Fruit fly (Drosophila melanogaster) whole organism, embryonic: ENCODE measurements around the gene CkIIalpha-i3.

Experiments used
- Blimp-1 ChIP-seq: fragments of 200-800 bp; sonication (Bioruptor generic); optimal IDR thresholded peaks from 3 replicates; lab custom pipeline; 2018; ENCODE audit warnings: missing biosample characterization, missing genetic modification characterization, mild to moderate bottlenecking, moderate library complexity, missing genetic modification reagents
- Bteb2 ChIP-seq: fragments of 200-800 bp; sonication (Bioruptor generic); optimal IDR thresholded peaks from 2 replicates; lab custom pipeline; 2016; ENCODE audit warnings: missing biosample characterization, missing genetic modification characterization
- CG10267 ChIP-seq: fragments of 200-800 bp; sonication (Bioruptor generic); optimal IDR thresholded peaks from 2 replicates; lab custom pipeline; 2018; ENCODE audit warnings: missing biosample characterization, mild to moderate bottlenecking, missing genetic modification characterization, moderate library complexity
- CG10959 ChIP-seq: fragments of 200-800 bp; sonication (Bioruptor generic); IDR thresholded peaks from 2 replicates; pipeline ENCODE4 v1.3.6; 2022; ENCODE audit warnings: missing biosample characterization, missing genetic modification characterization
- CG11093 ChIP-seq: fragments of 200-800 bp; sonication (Bioruptor generic); IDR thresholded peaks from 3 replicates; pipeline ENCODE4 v1.3.6; 2022; ENCODE audit warnings: missing biosample characterization, missing genetic modification characterization
- CG14860 ChIP-seq: fragments of 200-800 bp; sonication (Bioruptor generic); IDR thresholded peaks from 3 replicates; pipeline ENCODE4 v1.3.6; 2022; ENCODE audit warnings: missing biosample characterization, missing genetic modification characterization; ENCODE audit not compliant: partially characterized antibody
- CG1529 ChIP-seq: fragments of 200-800 bp; sonication (Bioruptor generic); optimal IDR thresholded peaks from 3 replicates; lab custom pipeline; 2018; ENCODE audit warnings: missing biosample characterization, missing genetic modification characterization
- CG15479 ChIP-seq: fragments of 200-800 bp; sonication (Bioruptor generic); optimal IDR thresholded peaks from 3 replicates; lab custom pipeline; 2019; ENCODE audit warnings: missing biosample characterization, mild to moderate bottlenecking, missing genetic modification characterization, moderate library complexity
- CG16815 ChIP-seq: fragments of 200-800 bp; sonication (Bioruptor generic); optimal IDR thresholded peaks from 3 replicates; lab custom pipeline; 2017; ENCODE audit warnings: missing biosample characterization, mild to moderate bottlenecking, missing genetic modification characterization
- CG16863 ChIP-seq: fragments of 200-800 bp; sonication (Bioruptor generic); optimal IDR thresholded peaks from 3 replicates; lab custom pipeline; 2016; ENCODE audit warnings: missing biosample characterization, missing genetic modification characterization
- CG17361 ChIP-seq: fragments of 200-800 bp; sonication (Bioruptor generic); IDR thresholded peaks from 3 replicates; pipeline ENCODE4 v1.3.6; 2022; ENCODE audit warnings: missing biosample characterization, missing genetic modification characterization
- CG2202 ChIP-seq: fragments of 200-800 bp; sonication (Bioruptor generic); optimal IDR thresholded peaks from 2 replicates; lab custom pipeline; 2018; ENCODE audit warnings: missing biosample characterization, mild to moderate bottlenecking, missing genetic modification characterization
- CG2678 ChIP-seq: fragments of 200-800 bp; sonication (Bioruptor generic); optimal IDR thresholded peaks from 3 replicates; lab custom pipeline; 2019; ENCODE audit warnings: missing biosample characterization, mild to moderate bottlenecking, missing genetic modification characterization, moderate library complexity
- CG42726 ChIP-seq: fragments of 200-800 bp; sonication (Bioruptor generic); IDR thresholded peaks from 2 replicates; pipeline ENCODE4 v1.3.6; 2022; ENCODE audit warnings: missing biosample characterization, missing genetic modification characterization; ENCODE audit not compliant: partially characterized antibody
- CG4820 ChIP-seq: fragments of 200-800 bp; sonication (Bioruptor generic); optimal IDR thresholded peaks from 3 replicates; lab custom pipeline; 2016; ENCODE audit warnings: missing biosample characterization, missing genetic modification characterization
- CG9876 ChIP-seq: fragments of 200-800 bp; sonication (Bioruptor generic); optimal IDR thresholded peaks from 2 replicates; lab custom pipeline; 2016; ENCODE audit warnings: missing biosample characterization, missing genetic modification characterization
- Chrac-16 ChIP-seq: fragments of 200-800 bp; sonication (Bioruptor generic); optimal IDR thresholded peaks from 3 replicates; lab custom pipeline; 2016; ENCODE audit warnings: missing biosample characterization, missing genetic modification characterization
- D19A ChIP-seq: fragments of 200-800 bp; optimal IDR thresholded peaks from 3 replicates; lab custom pipeline; 2019; ENCODE audit warnings: missing biosample characterization, mild to moderate bottlenecking, missing genetic modification characterization, moderate library complexity
- Drgx ChIP-seq: fragments of 200-800 bp; sonication (Bioruptor generic); IDR thresholded peaks from 2 replicates; pipeline ENCODE4 v1.3.6; 2022; ENCODE audit warnings: missing biosample characterization, missing genetic modification characterization
- GATAe ChIP-seq: fragments of 200-800 bp; sonication (Bioruptor generic); conservative IDR thresholded peaks from 2 replicates; pipeline ENCODE4 v1.3.6; 2022; ENCODE audit warnings: missing biosample characterization, missing genetic modification characterization
- HLHmδ ChIP-seq: fragments of 200-800 bp; sonication (Bioruptor generic); optimal IDR thresholded peaks from 2 replicates; lab custom pipeline; 2018; ENCODE audit warnings: missing biosample characterization, mild to moderate bottlenecking, missing genetic modification characterization, moderate library complexity
- Hr39 ChIP-seq: fragments of >200 bp; optimal IDR thresholded peaks from 2 replicates; lab custom pipeline; 2017
- Hr51 ChIP-seq, 2 experiments: fragments of 200-800 bp; sonication (Bioruptor generic); optimal IDR thresholded peaks; 2 replicates in 1 of 2; 3 replicates in 1 of 2; lab custom pipeline; 2016 to 2018; ENCODE audit warnings: missing biosample characterization in 2 of 2, missing genetic modification characterization in 2 of 2, mild to moderate bottlenecking in 1 of 2, moderate library complexity in 1 of 2
- Hsf ChIP-seq: fragments of 200-800 bp; sonication (Bioruptor generic); optimal IDR thresholded peaks from 3 replicates; lab custom pipeline; 2016; ENCODE audit warnings: missing biosample characterization, missing genetic modification characterization
- Meics ChIP-seq: fragments of 200-800 bp; sonication (Bioruptor generic); optimal IDR thresholded peaks from 2 replicates; lab custom pipeline; 2017; ENCODE audit warnings: missing biosample characterization, mild to moderate bottlenecking, missing genetic modification characterization
- Nf-YB ChIP-seq: fragments of 200-800 bp; sonication (Bioruptor generic); optimal IDR thresholded peaks from 3 replicates; lab custom pipeline; 2019; ENCODE audit warnings: missing biosample characterization, mild to moderate bottlenecking, missing genetic modification characterization, moderate library complexity
- Rfx ChIP-seq: fragments of 200-800 bp; sonication (Bioruptor generic); IDR thresholded peaks from 2 replicates; pipeline ENCODE4 v1.3.6; 2022; ENCODE audit warnings: missing biosample characterization, missing genetic modification characterization
- Spps ChIP-seq: fragments of 200-800 bp; sonication (Bioruptor generic); optimal IDR thresholded peaks from 2 replicates; lab custom pipeline; 2018; ENCODE audit warnings: missing biosample characterization, mild to moderate bottlenecking, missing genetic modification characterization
- Stat92E ChIP-seq, 3 experiments: fragments of >200 bp in 2 of 3; fragments of 200-800 bp in 1 of 3; sonication (Bioruptor generic) in 1 of 3; optimal IDR thresholded peaks; 2 replicates each; lab custom pipeline; 2017 to 2019; ENCODE audit warnings: missing biosample characterization in 3 of 3, missing genetic modification characterization in 3 of 3, mild to moderate bottlenecking in 1 of 3, moderate library complexity in 1 of 3
- Taf1 ChIP-seq: fragments of 200-800 bp; sonication (Bioruptor generic); IDR thresholded peaks from 2 replicates; pipeline ENCODE4 v1.3.6; 2022; ENCODE audit warnings: missing biosample characterization, missing genetic modification characterization
- Trl ChIP-seq, 3 experiments: fragments of >200 bp in 2 of 3; fragments of 200-800 bp in 1 of 3; sonication (Bioruptor generic) in 1 of 3; optimal IDR thresholded peaks; 2 replicates in 1 of 3; 3 replicates in 2 of 3; lab custom pipeline; 2016 to 2017; ENCODE audit warnings: missing biosample characterization in 1 of 3, missing genetic modification characterization in 1 of 3
- YL-1 ChIP-seq: fragments of 200-800 bp; sonication (Bioruptor generic); optimal IDR thresholded peaks from 3 replicates; lab custom pipeline; 2017; ENCODE audit warnings: missing biosample characterization, mild to moderate bottlenecking, missing genetic modification characterization
- bsh ChIP-seq, 2 experiments: fragments of 200-800 bp; sonication (Bioruptor generic); optimal IDR thresholded peaks; 2 replicates each; lab custom pipeline; 2017 to 2018; ENCODE audit warnings: mild to moderate bottlenecking in 2 of 2, missing biosample characterization in 2 of 2, missing genetic modification characterization in 2 of 2, moderate library complexity in 1 of 2
- eve ChIP-seq, 2 experiments: fragments of >200 bp; optimal IDR thresholded peaks; 2 replicates each; lab custom pipeline; 2017; ENCODE audit warnings: missing biosample characterization in 2 of 2, missing genetic modification characterization in 2 of 2
- fd96Cb ChIP-seq: fragments of 200-800 bp; sonication (Bioruptor generic); optimal IDR thresholded peaks from 2 replicates; lab custom pipeline; 2018; ENCODE audit warnings: missing biosample characterization, mild to moderate bottlenecking, missing genetic modification characterization, moderate library complexity
- gcm2 ChIP-seq: fragments of 200-800 bp; sonication (Bioruptor generic); optimal IDR thresholded peaks from 2 replicates; lab custom pipeline; 2016; ENCODE audit warnings: missing biosample characterization, missing genetic modification characterization
- jumu ChIP-seq: fragments of 200-800 bp; sonication (Bioruptor generic); optimal IDR thresholded peaks from 3 replicates; lab custom pipeline; 2016; ENCODE audit warnings: missing biosample characterization, missing genetic modification characterization
- lilli ChIP-seq: fragments of 200-800 bp; sonication (Bioruptor generic); optimal IDR thresholded peaks from 3 replicates; lab custom pipeline; 2016; ENCODE audit warnings: missing biosample characterization, missing genetic modification characterization
- lmd ChIP-seq: fragments of 200-800 bp; sonication (Bioruptor generic); IDR thresholded peaks from 2 replicates; pipeline ENCODE4 v1.3.6; 2022; ENCODE audit warnings: missing biosample characterization, missing genetic modification characterization
- lola ChIP-seq, 3 experiments: fragments of >200 bp in 2 of 3; fragments of 200-800 bp in 1 of 3; sonication (Bioruptor generic) in 1 of 3; optimal IDR thresholded peaks; 2 replicates each; lab custom pipeline; 2017 to 2019; ENCODE audit warnings: missing biosample characterization in 3 of 3, missing genetic modification characterization in 3 of 3, mild to moderate bottlenecking in 1 of 3, moderate library complexity in 1 of 3
- maf-S ChIP-seq: fragments of 200-800 bp; sonication (Bioruptor generic); optimal IDR thresholded peaks from 2 replicates; lab custom pipeline; 2016; ENCODE audit warnings: missing biosample characterization, missing genetic modification characterization
- mam ChIP-seq: fragments of 200-800 bp; sonication (Bioruptor generic); optimal IDR thresholded peaks from 3 replicates; lab custom pipeline; 2016; ENCODE audit warnings: missing biosample characterization, missing genetic modification characterization
- row ChIP-seq: fragments of 200-800 bp; sonication (Bioruptor generic); IDR thresholded peaks from 3 replicates; pipeline ENCODE4 v1.3.6; 2022; ENCODE audit warnings: missing biosample characterization, missing genetic modification characterization
- run ChIP-seq: fragments of 200-800 bp; sonication (Bioruptor generic); optimal IDR thresholded peaks from 3 replicates; lab custom pipeline; 2018; ENCODE audit warnings: missing biosample characterization, mild to moderate bottlenecking, missing genetic modification characterization
- sens-2 ChIP-seq: fragments of 200-800 bp; sonication (Bioruptor generic); IDR thresholded peaks from 2 replicates; pipeline ENCODE4 v1.3.6; 2022; ENCODE audit warnings: missing biosample characterization, missing genetic modification characterization
- ssp ChIP-seq: fragments of 200-800 bp; sonication (Bioruptor generic); IDR thresholded peaks from 2 replicates; pipeline ENCODE4 v1.3.6; 2022; ENCODE audit warnings: missing biosample characterization, missing genetic modification characterization
- tin ChIP-seq: fragments of 200-800 bp; sonication (Bioruptor generic); optimal IDR thresholded peaks from 3 replicates; lab custom pipeline; 2016; ENCODE audit warnings: missing biosample characterization, missing genetic modification characterization
- zfh1 ChIP-seq: fragments of 200-800 bp; sonication (Bioruptor generic); IDR thresholded peaks from 3 replicates; pipeline ENCODE4 v1.3.6; 2022; ENCODE audit warnings: missing biosample characterization, missing genetic modification characterization
- zfh2 ChIP-seq: fragments of 200-800 bp; sonication (Bioruptor generic); optimal IDR thresholded peaks from 2 replicates; lab custom pipeline; 2016; ENCODE audit warnings: missing biosample characterization, missing genetic modification characterization

CkIIalpha-i3 gene

DNA sequence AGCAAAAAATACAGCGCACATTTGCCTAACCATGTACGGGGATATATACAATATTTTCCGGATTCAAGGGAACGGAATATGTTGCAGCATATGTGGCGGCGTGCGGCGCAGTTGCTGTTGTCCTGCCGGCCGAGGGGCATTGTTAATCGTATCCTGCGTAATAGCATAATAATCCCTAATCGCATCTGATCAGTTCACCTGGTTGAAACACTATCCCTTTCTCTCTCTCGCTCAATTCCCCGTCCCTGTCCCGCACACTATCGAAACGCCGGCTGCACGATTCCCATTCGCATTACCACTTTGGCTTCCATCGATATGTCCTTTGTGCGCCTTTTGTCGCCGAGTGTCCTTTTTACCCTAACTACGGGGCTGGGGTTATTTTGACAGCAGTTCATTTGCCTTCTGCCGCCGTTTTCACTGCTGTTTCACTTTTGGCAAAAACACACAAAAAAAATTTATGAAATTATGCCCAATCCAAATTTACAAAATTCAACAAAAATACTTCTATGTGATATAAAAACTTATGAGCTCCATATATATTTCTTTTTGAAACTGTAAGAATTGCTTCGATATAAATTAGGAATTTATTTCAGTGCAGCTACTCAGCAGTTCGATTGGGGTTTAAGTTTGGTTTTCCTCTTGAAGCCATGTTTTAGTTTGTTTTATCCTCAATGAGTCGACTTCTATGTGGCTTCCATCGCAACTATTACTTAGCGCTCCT lies 35.0 kb upstream of the CkIIalpha-i3 start (continued):
- TF ChIP-seq CG16863 (peak; percentile 35), CG10959 (GFP tag; lab: Robert Waterston, UW) (peak; percentile 56), lmd (GFP tag; lab: Robert Waterston, UW) (peak; percentile 21; the same call in 1 of the 2 replicates), CG10267 (tag; lab: Kevin White, UChicago) (peak; percentile 82), Taf1 (GFP tag; lab: Robert Waterston, UW) (no peak), eve (GFP tag; optimal IDR thresholded peaks at IDR 0.05; lab: Kevin White, UChicago) (no peak), maf-S (GFP tag; lab: Kevin White, UChicago) (no peak), Drgx (no peak), CG9876 (GFP tag; lab: Kevin White, UChicago) (no peak), fd96Cb (tag; lab: Kevin White, UChicago) (peak; percentile 40), zfh2 (GFP tag; lab: Kevin White, UChicago) (no peak), Nf-YB (GFP tag; lab: Kevin White, UChicago) (no peak), lola (GFP tag; optimal IDR thresholded peaks at IDR 0.05; lab: Kevin White, UChicago) (peak in 1 of 3 experiments; percentile 73), CG16815 (GFP tag; lab: Kevin White, UChicago) (peak; percentile 52), CG1529 (GFP tag; lab: Kevin White, UChicago) (peak; percentile 10), sens-2 (no peak), run (tag; lab: Kevin White, UChicago) (no peak), Hr39 (no peak), row (GFP tag; lab: Robert Waterston, UW) (peak; percentile 49; the same call in 1 of the 3 replicates), CG17361 (GFP tag; lab: Robert Waterston, UW) (peak; percentile 69), D19A (peak; percentile 65), CG2202 (tag; lab: Kevin White, UChicago) (peak; percentile 8), tin (GFP tag; lab: Kevin White, UChicago) (peak; percentile 59), CG42726 (GFP tag; lab: Robert Waterston, UW) (no peak), Spps (tag; lab: Kevin White, UChicago) (peak; percentile 41), HLHmδ (GFP tag; lab: Kevin White, UChicago) (no peak), Hr51 (GFP tag; optimal IDR thresholded peaks at IDR 0.05; lab: Kevin White, UChicago) (peak; percentile 4 to 16), jumu (GFP tag; lab: Kevin White, UChicago) (peak; percentile 16), Trl (optimal IDR thresholded peaks at IDR 0.05; lab: Kevin White, UChicago) (no peak), Trl (GFP tag; optimal IDR thresholded peaks at IDR 0.05; lab: Kevin White, UChicago) (peak; percentile 31), Stat92E (GFP tag; optimal IDR thresholded peaks at IDR 0.05; lab: Kevin White, UChicago) (no peak), bsh (GFP tag; optimal IDR thresholded peaks at IDR 0.05; lab: Kevin White, UChicago) (peak in 1 of 2 experiments; percentile 66), CG11093 (GFP tag; lab: Robert Waterston, UW) (no peak), Rfx (no peak), CG14860 (no peak), zfh1 (GFP tag; lab: Robert Waterston, UW) (peak; percentile 69), Bteb2 (GFP tag; lab: Kevin White, UChicago) (no peak), Blimp-1 (GFP tag; lab: Kevin White, UChicago) (peak; percentile 49), Chrac-16 (peak; percentile 52), lilli (GFP tag; lab: Kevin White, UChicago) (peak; percentile 40), CG15479 (GFP tag; lab: Kevin White, UChicago) (no peak), Meics (no peak), YL-1 (GFP tag; lab: Kevin White, UChicago) (no peak), CG4820 (GFP tag; lab: Kevin White, UChicago) (peak; percentile 43), Hsf (peak; percentile 58), CG2678 (tag; lab: Kevin White, UChicago) (peak; percentile 43), GATAe (GFP tag; lab: Robert Waterston, UW) (no peak), gcm2 (GFP tag; lab: Kevin White, UChicago) (no peak), ssp (GFP tag; lab: Robert Waterston, UW) (no peak; the same call in 1 of the 2 replicates), mam (GFP tag; lab: Kevin White, UChicago) (peak; percentile 3)
